Worm (Caenorhabditis elegans): ENCODE results near the gene fbxb-87.

The fbxb-87 gene

DNA sequence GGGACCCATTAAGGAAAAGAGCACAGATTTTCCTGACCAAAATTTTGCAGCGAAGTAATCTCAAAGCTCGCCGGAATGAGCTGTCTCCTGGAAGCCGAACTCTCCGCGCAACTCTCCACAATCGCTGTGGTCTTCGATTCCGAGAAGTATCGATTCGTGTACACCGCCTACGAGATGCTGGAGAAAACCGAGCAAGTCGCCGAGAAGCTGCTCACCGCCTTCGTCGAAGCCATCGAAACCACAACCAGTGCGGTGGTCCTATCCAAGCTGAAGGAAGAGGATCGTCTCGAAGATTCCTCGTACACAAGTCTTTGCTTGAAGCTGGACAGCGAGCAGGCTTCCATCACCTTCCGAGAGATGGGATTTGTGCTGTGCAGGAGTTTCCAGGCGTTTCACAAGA lies 23.5 kb upstream of the fbxb-87 start:
- TF ChIP-seq ceh-9 (tag; optimal IDR thresholded peaks at IDR 0.05) = no peak
- TF ChIP-seq elt-4 (tag; optimal IDR thresholded peaks at IDR 0.05) = no peak
- no peak for TF ChIP-seq ztf-16 (tag; optimal IDR thresholded peaks at IDR 0.05)
- no peak for TF ChIP-seq eyg-1 (tag; optimal IDR thresholded peaks at IDR 0.05)
- no peak for TF ChIP-seq K02D7.2 (tag; optimal IDR thresholded peaks at IDR 0.05)
- TF ChIP-seq ceh-22 (tag; optimal IDR thresholded peaks at IDR 0.05) = no peak
- no peak for TF ChIP-seq elt-2 (tag; optimal IDR thresholded peaks at IDR 0.05)
- TF ChIP-seq lin-11 (tag; optimal IDR thresholded peaks at IDR 0.05) = no peak
- no peak for TF ChIP-seq ama-1 (optimal IDR thresholded peaks at IDR 0.05)
- no peak for TF ChIP-seq ceh-48 (tag; optimal IDR thresholded peaks at IDR 0.05)
- no peak for TF ChIP-seq T23F11.4 (GFP tag; optimal IDR thresholded peaks at IDR 0.05)
- no peak for TF ChIP-seq unc-3 (GFP tag; conservative IDR thresholded peaks at IDR 0.05)
- no peak for TF ChIP-seq unc-3 (tag; optimal IDR thresholded peaks at IDR 0.05)

DNA sequence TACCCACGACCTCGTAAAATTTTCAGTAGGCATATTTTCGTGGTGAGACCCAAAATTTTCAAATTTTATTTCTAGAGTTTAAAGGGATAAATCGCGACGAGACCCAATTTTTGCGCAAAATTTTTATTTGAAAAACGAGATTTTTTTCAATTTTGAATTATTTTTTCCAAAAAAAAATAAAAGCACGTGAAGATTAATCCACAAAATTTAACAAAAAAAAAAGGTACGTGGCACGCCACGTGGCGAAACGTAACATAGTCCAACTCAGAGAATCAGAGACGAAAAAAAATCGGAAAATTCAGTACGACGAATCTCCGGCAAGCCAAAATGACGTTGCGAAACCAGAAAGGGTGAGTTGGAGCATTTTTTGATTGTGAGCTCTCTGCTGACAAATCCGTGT lies 19.2 kb upstream of the fbxb-87 start, which contains the start of gene C44B9.2:
Gene C44B9.2 (plus strand): TSS at position 301 of the 400 bp plus-strand sequence.
- TF ChIP-seq hlh-30 (tag; optimal IDR thresholded peaks at IDR 0.05; ENCODE audit: insufficient read depth) (no peak), nhr-11 (tag; optimal IDR thresholded peaks at IDR 0.05) (no peak), K02D7.2 (tag; optimal IDR thresholded peaks at IDR 0.05) (no peak), fkh-6 (tag; optimal IDR thresholded peaks at IDR 0.05) (no peak), elt-4 (tag; optimal IDR thresholded peaks at IDR 0.05) (no peak), pag-3 (tag; optimal IDR thresholded peaks at IDR 0.05; ENCODE audit: borderline replicate concordance) (no peak), ahr-1 (tag; optimal IDR thresholded peaks at IDR 0.05) (no peak), ceh-34 (tag; optimal IDR thresholded peaks at IDR 0.05) (no peak), pha-4 (tag; optimal IDR thresholded peaks at IDR 0.05) (no peak), hlh-13 (GFP tag; optimal IDR thresholded peaks at IDR 0.05) (no peak), che-1 (tag; optimal IDR thresholded peaks at IDR 0.05) (no peak), unc-42 (tag; optimal IDR thresholded peaks at IDR 0.05) (no peak), gmeb-2 (tag; optimal IDR thresholded peaks at IDR 0.05) (no peak), ceh-22 (tag; optimal IDR thresholded peaks at IDR 0.05) (no peak), pat-9 (tag; optimal IDR thresholded peaks at IDR 0.05) (no peak), unc-86 (tag; optimal IDR thresholded peaks at IDR 0.05) (no peak), ceh-6 (GFP tag; optimal IDR thresholded peaks at IDR 0.05) (no peak), lim-6 (tag; optimal IDR thresholded peaks at IDR 0.05) (no peak)

DNA sequence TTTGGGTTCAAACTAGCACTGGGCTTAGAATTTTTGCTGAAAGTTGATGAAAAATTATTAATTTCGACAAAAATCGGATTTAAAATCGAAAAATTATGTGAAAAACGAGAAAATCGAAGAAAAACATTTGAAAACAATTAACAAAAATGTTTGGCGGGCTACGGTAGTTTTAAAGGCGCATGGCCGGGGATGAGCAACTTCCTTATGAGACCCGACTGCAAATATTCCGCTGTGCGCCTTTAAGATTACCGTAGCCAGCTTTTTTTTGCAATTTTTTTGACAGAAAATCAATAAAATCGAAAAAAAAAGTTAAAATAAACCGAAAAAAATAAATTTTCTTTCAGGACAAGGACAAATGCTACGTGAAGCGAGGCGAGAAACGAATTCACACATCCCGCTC lies 16.8 kb upstream of the fbxb-87 start:
- TF ChIP-seq ceh-9 (tag; optimal IDR thresholded peaks at IDR 0.05) (no peak), pqm-1 (tag; optimal IDR thresholded peaks at IDR 0.05) (no peak), pha-2 (tag; optimal IDR thresholded peaks at IDR 0.05) (no peak), ceh-22 (tag; optimal IDR thresholded peaks at IDR 0.05) (no peak), ceh-30 (tag; optimal IDR thresholded peaks at IDR 0.05) (no peak), pros-1 (tag; optimal IDR thresholded peaks at IDR 0.05) (no peak), Y22D7AL.16 (tag; optimal IDR thresholded peaks at IDR 0.05) (no peak), hlh-8 (tag; optimal IDR thresholded peaks at IDR 0.05) (no peak), fax-1 (tag; optimal IDR thresholded peaks at IDR 0.05) (no peak), elt-2 (tag; optimal IDR thresholded peaks at IDR 0.05) (no peak)

DNA sequence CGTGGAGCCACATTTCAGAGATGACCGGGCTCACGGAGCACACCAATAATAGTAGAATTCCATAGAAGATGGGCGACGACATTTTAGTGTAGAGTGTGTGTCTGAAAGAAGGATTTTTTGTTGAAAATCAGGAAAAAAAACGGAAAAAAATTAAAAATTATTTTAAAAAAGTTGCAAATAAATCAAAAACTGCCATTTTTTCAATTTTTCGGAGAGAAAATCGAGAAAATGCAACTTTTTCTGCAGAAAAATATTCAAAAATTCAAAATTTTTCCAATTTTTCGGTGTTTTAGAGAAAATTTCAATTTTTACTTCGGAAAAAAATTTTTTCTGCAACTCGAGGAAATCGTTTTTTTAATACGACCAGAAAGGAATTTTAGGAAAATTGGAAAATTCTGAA lies 14.2 kb upstream of the fbxb-87 start, which contains the start of gene C44B9.3:
Gene C44B9.3 (minus strand): TSS at position 101 of the 400 bp plus-strand sequence.
- TF ChIP-seq C38D4.7 (GFP tag; optimal IDR thresholded peaks at IDR 0.05) (no peak), nfya-1 (tag; optimal IDR thresholded peaks at IDR 0.05) (no peak), nhr-232 (tag; optimal IDR thresholded peaks at IDR 0.05) (no peak), unc-55 (GFP tag; optimal IDR thresholded peaks at IDR 0.05) (no peak), ceh-2 (tag; optimal IDR thresholded peaks at IDR 0.05) (no peak), npax-4 (tag; optimal IDR thresholded peaks at IDR 0.05) (no peak)
